Worm (Caenorhabditis elegans): Measurements from ENCODE around the gene damt-1.

DNA sequence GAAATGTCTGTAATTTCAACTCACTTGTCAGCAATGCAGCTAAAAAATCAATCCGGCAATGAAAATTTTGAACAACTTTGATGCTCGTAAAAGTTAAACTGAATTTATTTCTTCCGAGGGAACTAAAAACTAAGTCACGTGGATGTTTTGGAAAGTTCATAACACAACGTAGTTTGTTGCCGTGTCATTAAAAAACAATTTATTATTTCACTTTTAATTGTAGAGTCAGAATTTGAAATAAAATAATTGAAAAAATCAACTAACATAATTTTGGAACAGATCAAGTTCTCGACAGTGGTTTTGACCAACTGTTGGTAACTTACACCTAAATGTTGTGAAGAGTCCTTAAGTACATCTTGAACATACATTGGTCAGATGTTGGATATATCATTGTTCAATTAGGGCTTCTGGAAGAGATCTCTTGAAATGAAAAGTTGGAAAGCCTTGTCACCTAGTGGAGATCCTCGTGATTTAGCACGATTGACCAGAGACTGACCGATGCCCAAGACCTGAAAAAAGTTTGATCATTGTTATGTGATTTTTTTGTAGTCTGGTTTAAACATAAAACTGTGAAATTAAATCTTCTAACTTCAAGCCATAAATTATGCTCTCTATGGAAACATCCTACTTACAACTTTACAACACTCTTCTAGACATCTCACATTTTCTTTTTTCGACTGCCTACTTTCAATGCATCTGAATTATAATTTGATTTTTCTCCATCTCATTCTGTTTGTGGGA lies 10.6 kb downstream of the damt-1 start, which contains the start of the genes C18A3.7 and C18A3.11:
- TF ChIP-seq blmp-1 (tag; optimal IDR thresholded peaks at IDR 0.05), result no peak
- no peak for TF ChIP-seq elt-3 (tag; optimal IDR thresholded peaks at IDR 0.05)
- TF ChIP-seq mdl-1 (tag; optimal IDR thresholded peaks at IDR 0.05), result no peak
- TF ChIP-seq mef-2 (tag; optimal IDR thresholded peaks at IDR 0.05), result no peak
- no peak for TF ChIP-seq unc-30 (tag; optimal IDR thresholded peaks at IDR 0.05)
- no peak for TF ChIP-seq ceh-90 (tag; optimal IDR thresholded peaks at IDR 0.05)
- no peak for TF ChIP-seq lin-39 (tag; optimal IDR thresholded peaks at IDR 0.05)
- TF ChIP-seq nhr-11 (tag; optimal IDR thresholded peaks at IDR 0.05), result no peak
- TF ChIP-seq nhr-237 (tag; optimal IDR thresholded peaks at IDR 0.05), result no peak
- TF ChIP-seq aly-2 (tag; optimal IDR thresholded peaks at IDR 0.05), result no peak
- TF ChIP-seq pag-3 (tag; optimal IDR thresholded peaks at IDR 0.05; ENCODE audit: borderline replicate concordance, insufficient read depth), result no peak
- no peak for TF ChIP-seq pqm-1 (tag; optimal IDR thresholded peaks at IDR 0.05)
- no peak for TF ChIP-seq nhr-76 (tag; optimal IDR thresholded peaks at IDR 0.05)
